Fruit fly (Drosophila melanogaster) S2 (cell line): ENCODE data around the gene CG3651.

Source experiments
- CG8478 ChIP-seq: fragments of >200 bp; optimal IDR thresholded peaks from 2 replicates; lab custom pipeline; 2018
- CTCF ChIP-seq, 2 experiments: fragments of >200 bp; optimal IDR thresholded peaks; 2 replicates each; lab custom pipeline; 2018

CG3651 gene

DNA sequence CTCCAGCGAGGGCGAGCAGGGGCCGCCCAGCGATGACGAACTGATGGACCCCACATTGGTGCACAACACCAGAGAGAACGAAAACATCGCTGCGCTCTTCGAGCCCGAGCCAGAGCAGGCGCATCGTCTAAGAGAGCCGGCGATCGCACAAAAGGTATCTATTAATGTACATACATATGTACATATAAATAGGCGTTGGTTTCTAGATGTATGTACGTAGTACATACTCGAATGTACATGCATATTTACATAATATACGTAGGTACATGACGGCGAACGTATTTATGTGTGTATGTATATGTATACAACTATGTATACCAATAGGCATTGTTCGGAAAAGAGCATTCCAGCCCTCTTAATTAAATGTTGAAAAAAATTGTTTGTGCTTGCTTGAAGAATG is 23.0 kb downstream of the CG3651 start:
- TF ChIP-seq CG8478 (lab: Kevin White, UChicago), result no peak
- no peak for TF ChIP-seq CTCF (optimal IDR thresholded peaks at IDR 0.05; lab: Kevin White, UChicago)

dm6 chr2L:22145269-22145917 is 24.3 kb downstream of the CG3651 start:
- no peak for TF ChIP-seq CG8478 (lab: Kevin White, UChicago)
- TF ChIP-seq CTCF (optimal IDR thresholded peaks at IDR 0.05; lab: Kevin White, UChicago), result no peak

- TF ChIP-seq CG8478 (lab: Kevin White, UChicago) (no peak), CTCF (optimal IDR thresholded peaks at IDR 0.05; lab: Kevin White, UChicago) (no peak)
These were observed 25.1 kb downstream of the CG3651 start for dm6 chr2L:22146247-22146646.

DNA sequence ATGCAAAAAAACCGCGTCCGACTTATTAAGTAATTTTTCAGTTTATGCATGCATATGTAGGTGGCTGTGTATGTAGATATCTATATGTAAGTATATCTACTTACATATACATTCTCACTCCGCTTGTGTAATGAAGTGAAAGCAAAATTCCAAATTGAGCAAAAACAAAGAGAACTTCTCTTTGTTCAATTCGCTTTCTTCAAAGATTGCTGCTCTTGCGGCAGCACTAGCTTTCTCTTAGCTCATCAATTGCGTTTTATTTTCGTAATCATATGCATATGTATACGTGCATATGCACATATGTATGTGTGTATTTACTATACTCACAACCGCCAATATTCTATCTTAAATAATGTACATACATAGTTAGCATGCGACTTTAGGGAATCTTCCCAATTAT is 27.6 kb downstream of the CG3651 start:
- TF ChIP-seq CTCF (optimal IDR thresholded peaks at IDR 0.05; lab: Kevin White, UChicago) (no peak), CG8478 (lab: Kevin White, UChicago) (no peak)

DNA sequence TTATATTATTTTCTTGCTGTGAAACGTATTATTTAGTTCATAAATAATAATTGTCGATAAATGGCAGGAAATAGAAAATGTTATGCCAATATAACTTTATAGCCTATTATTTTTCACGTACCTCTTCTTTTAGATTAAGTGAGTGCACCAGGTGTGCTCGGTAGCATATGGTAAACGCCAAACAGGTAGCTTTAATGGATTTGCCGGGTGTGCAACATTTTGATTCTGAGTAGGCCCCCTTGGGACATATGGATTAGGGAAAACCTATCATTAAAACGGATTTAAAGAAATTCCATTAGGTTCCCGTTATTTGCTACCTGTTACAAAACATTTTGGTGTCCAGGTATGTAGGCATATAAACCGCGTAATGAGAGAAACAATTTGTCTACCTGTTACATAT is 30.2 kb downstream of the CG3651 start, which contains the start of gene dunk:
Gene dunk, plus strand, starts transcription at position 301 of the 400 bp plus-strand sequence.
- TF ChIP-seq CG8478 (lab: Kevin White, UChicago), result no peak
- no peak for TF ChIP-seq CTCF (optimal IDR thresholded peaks at IDR 0.05; lab: Kevin White, UChicago)

dm6 chr2L:22153246-22153645 is 32.1 kb downstream of the CG3651 start:
- TF ChIP-seq CTCF (optimal IDR thresholded peaks at IDR 0.05; lab: Kevin White, UChicago) (no peak), CG8478 (lab: Kevin White, UChicago) (no peak)

DNA sequence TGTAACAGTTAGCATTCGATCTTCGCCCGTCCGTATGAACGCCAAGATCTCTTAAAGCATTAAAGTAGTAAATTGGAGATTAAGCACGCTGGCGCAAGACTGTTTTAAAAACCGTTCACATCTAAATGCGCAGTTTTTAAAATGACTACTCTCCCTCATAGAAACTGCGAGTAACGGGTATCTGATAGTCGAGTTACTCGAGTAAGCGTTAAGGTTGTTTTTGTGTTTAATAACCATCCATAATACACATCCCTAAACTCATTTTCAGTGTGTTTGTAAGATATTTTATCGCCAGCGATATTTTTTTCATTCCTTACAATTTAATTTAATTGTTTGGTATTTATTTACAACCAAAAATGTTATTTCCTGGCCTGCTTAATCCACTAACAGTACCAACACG is 38.7 kb downstream of the CG3651 start:
- TF ChIP-seq CTCF (optimal IDR thresholded peaks at IDR 0.05; lab: Kevin White, UChicago) (no peak), CG8478 (lab: Kevin White, UChicago) (no peak)

dm6 chr2L:22163302-22163701 is 42.2 kb downstream of the CG3651 start:
- no peak for TF ChIP-seq CG8478 (lab: Kevin White, UChicago)
- no peak for TF ChIP-seq CTCF (optimal IDR thresholded peaks at IDR 0.05; lab: Kevin White, UChicago)

- no peak for TF ChIP-seq CTCF (optimal IDR thresholded peaks at IDR 0.05; lab: Kevin White, UChicago)
- no peak for TF ChIP-seq CG8478 (lab: Kevin White, UChicago)
These were observed 47.5 kb downstream of the CG3651 start for dm6 chr2L:22168559-22169027.

- TF ChIP-seq CTCF (optimal IDR thresholded peaks at IDR 0.05; lab: Kevin White, UChicago) (no peak), CG8478 (lab: Kevin White, UChicago) (no peak)
These were observed 47.9 kb downstream of the CG3651 start, which contains the start of gene Clamp for dm6 chr2L:22169044-22169515. Clamp (minus strand) TSS chr2L:22169143.

dm6 chr2L:22175101-22175500 is 54.0 kb downstream of the CG3651 start, which contains the start of gene CG3635:
CG3635 (plus strand) TSS chr2L:22175415.
- no peak for TF ChIP-seq CG8478 (lab: Kevin White, UChicago)
- TF ChIP-seq CTCF (optimal IDR thresholded peaks at IDR 0.05; lab: Kevin White, UChicago), result no peak
